Worm (Caenorhabditis elegans) whole organism, L2 larva: ENCODE results near the gene emg-1.
A peak's percentile ranks its signal among the peaks of the same experiment; 100 is the strongest.

ENCODE experiments used
- C34F6.9 ChIP-seq: fragments of 150-350 bp; optimal IDR thresholded peaks from 2 replicates; lab custom pipeline; 2014; ENCODE audit warnings: missing biosample characterization, missing genetic modification characterization
- F13H6.1 ChIP-seq: sonication (generic microtip); optimal IDR thresholded peaks from 2 replicates; lab custom pipeline; 2016; ENCODE audit warnings: missing genetic modification characterization, missing compliant biosample characterization
- R02D3.7 ChIP-seq: fragments of 150-350 bp; optimal IDR thresholded peaks from 2 replicates; lab custom pipeline; 2014; ENCODE audit warnings: missing biosample characterization, missing genetic modification characterization
- Y55F3AM.14 ChIP-seq: fragments of 200-800 bp; sonication (Bioruptor generic); optimal IDR thresholded peaks from 2 replicates; lab custom pipeline; 2018; ENCODE audit warnings: mild to moderate bottlenecking, missing genetic modification characterization, missing compliant biosample characterization
- ZK546.5 ChIP-seq: sonication (generic microtip); optimal IDR thresholded peaks from 2 replicates; lab custom pipeline; 2017; ENCODE audit warnings: missing biosample characterization, missing genetic modification characterization
- alr-1 ChIP-seq: fragments of 150-350 bp; optimal IDR thresholded peaks from 2 replicates; lab custom pipeline; 2014; ENCODE audit warnings: missing biosample characterization, missing genetic modification characterization
- aly-2 ChIP-seq: fragments of 150-350 bp; optimal IDR thresholded peaks from 2 replicates; lab custom pipeline; 2014; ENCODE audit warnings: missing biosample characterization, missing genetic modification characterization
- ama-1 ChIP-seq: fragments of 150-350 bp; optimal IDR thresholded peaks from 2 replicates; lab custom pipeline; 2018; ENCODE audit warnings: inconsistent platforms
- blmp-1 ChIP-seq: sonication (generic microtip); optimal IDR thresholded peaks from 2 replicates; lab custom pipeline; 2017; ENCODE audit warnings: missing genetic modification characterization, mild to moderate bottlenecking, missing compliant biosample characterization, antibody characterized with exemption, moderate library complexity; ENCODE audit not compliant: insufficient read depth
- ceh-16 ChIP-seq: fragments of 150-350 bp; optimal IDR thresholded peaks from 2 replicates; lab custom pipeline; 2014; ENCODE audit warnings: missing biosample characterization, missing genetic modification characterization
- ceh-82 ChIP-seq: fragments of 150-350 bp; optimal IDR thresholded peaks from 2 replicates; lab custom pipeline; 2014; ENCODE audit warnings: missing biosample characterization, missing genetic modification characterization
- crh-2 ChIP-seq: sonication (generic microtip); optimal IDR thresholded peaks from 2 replicates; lab custom pipeline; 2017; ENCODE audit warnings: missing biosample characterization, missing genetic modification characterization
- dmd-4 ChIP-seq: sonication (generic microtip); optimal IDR thresholded peaks from 2 replicates; lab custom pipeline; 2017; ENCODE audit warnings: missing biosample characterization, missing genetic modification characterization
- egl-27 ChIP-seq: sonication (generic microtip); optimal IDR thresholded peaks from 3 replicates; lab custom pipeline; 2017; ENCODE audit warnings: missing biosample characterization, missing genetic modification reagents, missing genetic modification characterization
- elt-1 ChIP-seq: fragments of 150-350 bp; optimal IDR thresholded peaks from 2 replicates; lab custom pipeline; 2014; ENCODE audit warnings: missing biosample characterization, missing genetic modification characterization
- elt-3 ChIP-seq: sonication (generic microtip); optimal IDR thresholded peaks from 2 replicates; lab custom pipeline; 2017; ENCODE audit warnings: missing biosample characterization, missing genetic modification characterization
- fos-1 ChIP-seq: fragments of 150-350 bp; optimal IDR thresholded peaks from 2 replicates; lab custom pipeline; 2014; ENCODE audit warnings: missing biosample characterization, missing genetic modification characterization
- gmeb-1 ChIP-seq: fragments of 150-350 bp; optimal IDR thresholded peaks from 2 replicates; lab custom pipeline; 2014; ENCODE audit warnings: missing biosample characterization, missing genetic modification characterization
- lin-11 ChIP-seq: fragments of 150-350 bp; sonication (generic microtip); optimal IDR thresholded peaks from 2 replicates; lab custom pipeline; 2014; ENCODE audit warnings: missing biosample characterization, missing genetic modification characterization, inconsistent platforms, mixed read lengths
- lin-13 ChIP-seq: fragments of 150-350 bp; optimal IDR thresholded peaks from 2 replicates; lab custom pipeline; 2014; ENCODE audit warnings: missing biosample characterization, missing genetic modification reagents, missing genetic modification characterization
- lin-39 ChIP-seq: fragments of 150-350 bp; optimal IDR thresholded peaks from 2 replicates; lab custom pipeline; 2014; ENCODE audit warnings: missing biosample characterization, missing genetic modification reagents, missing genetic modification characterization
- lsy-2 ChIP-seq, 2 experiments: fragments of 150-350 bp in 1 of 2; sonication (generic microtip) in 1 of 2; optimal IDR thresholded peaks; 2 replicates each; lab custom pipeline; 2014 to 2017; ENCODE audit warnings: missing biosample characterization in 2 of 2, missing genetic modification characterization in 2 of 2
- mab-5 ChIP-seq: fragments of 150-350 bp; optimal IDR thresholded peaks from 2 replicates; lab custom pipeline; 2014; ENCODE audit warnings: missing biosample characterization, missing genetic modification characterization
- mbf-1 ChIP-seq: sonication (generic microtip); optimal IDR thresholded peaks from 2 replicates; lab custom pipeline; 2017; ENCODE audit warnings: missing biosample characterization, missing genetic modification characterization
- mdl-1 ChIP-seq, 2 experiments: fragments of 150-350 bp in 1 of 2; sonication (generic microtip) in 1 of 2; optimal IDR thresholded peaks; 2 replicates each; lab custom pipeline; 2017; ENCODE audit warnings: missing biosample characterization in 2 of 2, missing genetic modification characterization in 2 of 2
- nhr-10 ChIP-seq: sonication (generic microtip); optimal IDR thresholded peaks from 2 replicates; lab custom pipeline; 2017; ENCODE audit warnings: missing biosample characterization, missing genetic modification characterization
- nhr-11 ChIP-seq: fragments of 150-350 bp; optimal IDR thresholded peaks from 2 replicates; lab custom pipeline; 2014; ENCODE audit warnings: missing biosample characterization, missing genetic modification characterization
- nhr-12 ChIP-seq: fragments of 150-350 bp; optimal IDR thresholded peaks from 2 replicates; lab custom pipeline; 2014; ENCODE audit warnings: missing biosample characterization, missing genetic modification characterization
- nhr-129 ChIP-seq: fragments of 150-350 bp; optimal IDR thresholded peaks from 2 replicates; lab custom pipeline; 2014; ENCODE audit warnings: missing biosample characterization, missing genetic modification characterization
- nhr-21 ChIP-seq: fragments of 150-350 bp; optimal IDR thresholded peaks from 2 replicates; lab custom pipeline; 2014; ENCODE audit warnings: missing biosample characterization, missing genetic modification characterization
- nhr-23 ChIP-seq: fragments of 150-350 bp; optimal IDR thresholded peaks from 2 replicates; lab custom pipeline; 2014; ENCODE audit warnings: missing biosample characterization, missing genetic modification reagents, missing genetic modification characterization
- nhr-237 ChIP-seq: fragments of 150-350 bp; optimal IDR thresholded peaks from 2 replicates; lab custom pipeline; 2014; ENCODE audit warnings: missing biosample characterization, missing genetic modification characterization
- nhr-25 ChIP-seq: fragments of 150-350 bp; sonication (generic microtip); optimal IDR thresholded peaks from 3 replicates; lab custom pipeline; 2014; ENCODE audit warnings: missing biosample characterization, missing genetic modification characterization
- nhr-6 ChIP-seq: fragments of 150-350 bp; optimal IDR thresholded peaks from 2 replicates; lab custom pipeline; 2014; ENCODE audit warnings: missing biosample characterization, missing genetic modification characterization
- nhr-77 ChIP-seq: fragments of 150-350 bp; optimal IDR thresholded peaks from 2 replicates; lab custom pipeline; 2014; ENCODE audit warnings: missing biosample characterization, missing genetic modification characterization
- peb-1 ChIP-seq: fragments of 150-350 bp; optimal IDR thresholded peaks from 2 replicates; lab custom pipeline; 2014; ENCODE audit warnings: missing biosample characterization, missing genetic modification characterization
- sem-4 ChIP-seq: fragments of 150-350 bp; optimal IDR thresholded peaks from 2 replicates; lab custom pipeline; 2014; ENCODE audit warnings: missing biosample characterization, missing genetic modification reagents, missing genetic modification characterization
- skn-1 ChIP-seq: sonication (generic microtip); optimal IDR thresholded peaks from 2 replicates; lab custom pipeline; 2017; ENCODE audit warnings: missing biosample characterization, missing genetic modification characterization
- sma-3 ChIP-seq: sonication (generic microtip); optimal IDR thresholded peaks from 2 replicates; lab custom pipeline; 2016; ENCODE audit warnings: missing genetic modification reagents, missing genetic modification characterization, missing compliant biosample characterization
- sma-9 ChIP-seq, 2 experiments: fragments of 150-350 bp in 1 of 2; sonication (generic microtip) in 1 of 2; optimal IDR thresholded peaks; 2 replicates each; lab custom pipeline; 2014 to 2016; ENCODE audit warnings: missing genetic modification characterization in 2 of 2, mild to moderate bottlenecking in 1 of 2, missing biosample characterization in 1 of 2, missing compliant biosample characterization in 1 of 2, missing genetic modification reagents in 1 of 2, moderate library complexity in 1 of 2
- snpc-4 ChIP-seq: fragments of 150-350 bp; optimal IDR thresholded peaks from 2 replicates; lab custom pipeline; 2014; ENCODE audit warnings: missing biosample characterization, missing genetic modification characterization
- unc-39 ChIP-seq: fragments of 150-350 bp; optimal IDR thresholded peaks from 2 replicates; lab custom pipeline; 2014; ENCODE audit warnings: missing biosample characterization, missing genetic modification characterization
- unc-55 ChIP-seq: fragments of 150-350 bp; sonication (generic microtip); optimal IDR thresholded peaks from 3 replicates; lab custom pipeline; 2014; ENCODE audit warnings: missing biosample characterization, missing genetic modification reagents, missing genetic modification characterization
- unc-62 ChIP-seq: fragments of 150-350 bp; optimal IDR thresholded peaks from 2 replicates; lab custom pipeline; 2014; ENCODE audit warnings: missing biosample characterization, missing genetic modification reagents, missing genetic modification characterization
- zag-1 ChIP-seq: fragments of 150-350 bp; optimal IDR thresholded peaks from 2 replicates; lab custom pipeline; 2014; ENCODE audit warnings: missing biosample characterization, missing genetic modification characterization
- ztf-1 ChIP-seq: fragments of 200-800 bp; sonication (Bioruptor generic); conservative IDR thresholded peaks from 2 replicates; pipeline ENCODE4 v1.3.6; 2022; ENCODE audit warnings: missing genetic modification characterization, missing compliant biosample characterization
- ztf-11 ChIP-seq: sonication (generic microtip); optimal IDR thresholded peaks from 2 replicates; lab custom pipeline; 2017; ENCODE audit warnings: missing biosample characterization, missing genetic modification characterization
- ztf-4 ChIP-seq: fragments of 150-350 bp; optimal IDR thresholded peaks from 2 replicates; lab custom pipeline; 2014; ENCODE audit warnings: missing biosample characterization, missing genetic modification characterization

Gene emg-1

DNA sequence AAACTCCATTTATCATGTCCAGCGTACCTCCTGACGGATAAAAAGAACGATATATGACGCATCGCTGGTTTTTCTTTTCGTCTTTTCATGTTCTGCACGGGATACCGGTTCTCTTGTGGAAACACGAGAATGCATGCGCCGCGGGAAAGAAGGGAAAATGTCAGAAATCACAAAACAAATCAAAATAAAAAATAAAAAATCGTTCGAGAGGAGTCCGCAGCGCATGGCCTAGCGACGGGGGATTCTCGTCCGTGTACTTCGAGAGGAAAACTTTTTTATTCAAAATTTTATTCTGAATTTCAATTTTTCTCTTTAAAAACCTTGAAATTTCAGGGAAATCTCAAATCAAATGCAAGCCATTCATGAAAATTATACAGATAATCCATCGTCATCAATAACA is 28.1 kb upstream of the emg-1 start, which contains the start of the genes lron-10 and hpr-9:
lron-10 (minus strand) TSS at position 162 of the 400 bp plus-strand sequence.
hpr-9 (plus strand) TSS at position 344 of the 400 bp plus-strand sequence.
- peak; percentile 46 for TF ChIP-seq blmp-1 (tag; lab: Kevin White, UChicago)
- peak; percentile 69 for TF ChIP-seq C34F6.9
- TF ChIP-seq R02D3.7 (tag; lab: Kevin White, UChicago): no peak
- no peak for TF ChIP-seq nhr-237 (tag; lab: Kevin White, UChicago)
- peak; percentile 70 for TF ChIP-seq fos-1 (tag; lab: Kevin White, UChicago)
- TF ChIP-seq elt-3 (tag; lab: Kevin White, UChicago): no peak
- peak; percentile 89 for TF ChIP-seq nhr-21 (tag; lab: Kevin White, UChicago)
- peak; percentile 31 for TF ChIP-seq nhr-129
- TF ChIP-seq alr-1 (tag; lab: Kevin White, UChicago): no peak
- TF ChIP-seq mbf-1 (tag; lab: Kevin White, UChicago): no peak
- peak; percentile 50 for TF ChIP-seq snpc-4 (tag; lab: Kevin White, UChicago)
- TF ChIP-seq nhr-6 (tag; lab: Kevin White, UChicago): no peak
- no peak for TF ChIP-seq nhr-12 (tag; lab: Kevin White, UChicago)
- peak; percentile 28 for TF ChIP-seq lin-11 (tag; lab: Kevin White, UChicago)
- TF ChIP-seq ZK546.5 (tag; lab: Kevin White, UChicago): no peak
- TF ChIP-seq lin-13: peak; percentile 68
- TF ChIP-seq nhr-23: no peak
- no peak for TF ChIP-seq unc-62 (GFP tag; lab: Kevin White, UChicago)
- peak in 1 of 2 experiments; percentile 1 for TF ChIP-seq mdl-1 (tag; optimal IDR thresholded peaks at IDR 0.05; lab: Kevin White, UChicago)
- TF ChIP-seq Y55F3AM.14: peak; percentile 70
- peak; percentile 54 to 85 for TF ChIP-seq lsy-2 (tag; optimal IDR thresholded peaks at IDR 0.05; lab: Kevin White, UChicago)
- peak; percentile 69 for TF ChIP-seq unc-55 (GFP tag; lab: Kevin White, UChicago)
- no peak for TF ChIP-seq aly-2 (tag; lab: Kevin White, UChicago)
- TF ChIP-seq gmeb-1 (tag; lab: Kevin White, UChicago): peak; percentile 87
- peak; percentile 81 for TF ChIP-seq sma-9 (GFP tag; optimal IDR thresholded peaks at IDR 0.05; lab: Kevin White, UChicago)
- TF ChIP-seq sma-9 (tag; optimal IDR thresholded peaks at IDR 0.05; lab: Kevin White, UChicago): no peak
- no peak for TF ChIP-seq skn-1 (tag; lab: Kevin White, UChicago)
- TF ChIP-seq peb-1 (tag; lab: Kevin White, UChicago): no peak
- TF ChIP-seq elt-1 (tag; lab: Kevin White, UChicago): no peak
- TF ChIP-seq egl-27 (tag; lab: Kevin White, UChicago): peak; percentile 70
- peak; percentile 73 for TF ChIP-seq crh-2
- TF ChIP-seq sem-4: peak; percentile 79
- peak; percentile 75 for TF ChIP-seq F13H6.1 (tag; lab: Kevin White, UChicago)
- peak; percentile 37 for TF ChIP-seq ztf-4 (tag; lab: Kevin White, UChicago)
- TF ChIP-seq nhr-10 (tag; lab: Kevin White, UChicago): no peak
- TF ChIP-seq ama-1 (lab: Kevin White, UChicago): no peak
- TF ChIP-seq lin-39 (tag; lab: Kevin White, UChicago): no peak
- TF ChIP-seq zag-1 (tag; lab: Kevin White, UChicago): no peak
- TF ChIP-seq ceh-16 (tag; lab: Kevin White, UChicago): no peak
- no peak for TF ChIP-seq dmd-4
- no peak for TF ChIP-seq ztf-11 (tag; lab: Kevin White, UChicago)
- TF ChIP-seq unc-39 (tag; lab: Kevin White, UChicago): no peak
- no peak for TF ChIP-seq ceh-82 (tag; lab: Kevin White, UChicago)
- no peak for TF ChIP-seq ztf-1
- TF ChIP-seq nhr-77 (tag; lab: Kevin White, UChicago): no peak
- peak; percentile 84 for TF ChIP-seq nhr-25 (tag; lab: Kevin White, UChicago)
- no peak for TF ChIP-seq nhr-11 (tag; lab: Kevin White, UChicago)
- peak; percentile 93 for TF ChIP-seq sma-3 (GFP tag; lab: Kevin White, UChicago)
- no peak for TF ChIP-seq mab-5 (tag; lab: Kevin White, UChicago)
